Fruit fly (Drosophila melanogaster) whole organism, embryonic: ENCODE results near the gene CG4009.
A peak's percentile ranks its signal among the peaks of the same experiment; 100 is the strongest.

Experiments used
- B-H1 ChIP-seq: fragments of 200-800 bp; sonication (Bioruptor generic); IDR thresholded peaks from 3 replicates; pipeline ENCODE4 v1.3.6; 2022; ENCODE audit warnings: missing biosample characterization, missing genetic modification characterization
- B-H2 ChIP-seq: fragments of 200-800 bp; sonication (Bioruptor generic); optimal IDR thresholded peaks from 2 replicates; lab custom pipeline; 2018; ENCODE audit warnings: missing biosample characterization, mild to moderate bottlenecking, missing genetic modification characterization
- BEAF-32 ChIP-seq: fragments of 200-800 bp; sonication (Bioruptor generic); optimal IDR thresholded peaks from 3 replicates; lab custom pipeline; 2017; ENCODE audit warnings: missing biosample characterization, missing genetic modification characterization, mild to moderate bottlenecking, moderate library complexity, missing genetic modification reagents
- CG10654 ChIP-seq: fragments of 200-800 bp; sonication (Bioruptor generic); optimal IDR thresholded peaks from 2 replicates; lab custom pipeline; 2016; ENCODE audit warnings: missing biosample characterization, missing genetic modification characterization
- CG10959 ChIP-seq: fragments of 200-800 bp; sonication (Bioruptor generic); IDR thresholded peaks from 2 replicates; pipeline ENCODE4 v1.3.6; 2022; ENCODE audit warnings: missing biosample characterization, missing genetic modification characterization
- CG12391 ChIP-seq: fragments of 200-800 bp; sonication (Bioruptor generic); optimal IDR thresholded peaks from 3 replicates; lab custom pipeline; 2018; ENCODE audit warnings: missing biosample characterization, mild to moderate bottlenecking, missing genetic modification characterization, moderate library complexity
- CG14050 ChIP-seq: fragments of 200-800 bp; sonication (Bioruptor generic); IDR thresholded peaks from 3 replicates; pipeline ENCODE4 v1.3.6; 2022; ENCODE audit warnings: missing biosample characterization, missing genetic modification characterization
- CG1602 ChIP-seq: fragments of 200-800 bp; sonication (Bioruptor generic); optimal IDR thresholded peaks from 3 replicates; lab custom pipeline; 2016; ENCODE audit warnings: missing biosample characterization, missing genetic modification characterization
- CG16813 ChIP-seq: fragments of 200-800 bp; sonication (Bioruptor generic); IDR thresholded peaks from 3 replicates; pipeline ENCODE4 v1.3.6; 2022; ENCODE audit warnings: missing biosample characterization, missing genetic modification characterization; ENCODE audit not compliant: partially characterized antibody
- CG17612 ChIP-seq: fragments of 200-800 bp; sonication (Bioruptor generic); IDR thresholded peaks from 2 replicates; pipeline ENCODE4 v1.3.6; 2022; ENCODE audit warnings: missing biosample characterization, missing genetic modification characterization
- CG2120 ChIP-seq: fragments of 200-800 bp; sonication (Bioruptor generic); optimal IDR thresholded peaks from 3 replicates; lab custom pipeline; 2016; ENCODE audit warnings: missing biosample characterization, missing genetic modification characterization
- CG2202 ChIP-seq: fragments of 200-800 bp; sonication (Bioruptor generic); optimal IDR thresholded peaks from 2 replicates; lab custom pipeline; 2018; ENCODE audit warnings: missing biosample characterization, mild to moderate bottlenecking, missing genetic modification characterization
- CG3065 ChIP-seq: fragments of 200-800 bp; sonication (Bioruptor generic); optimal IDR thresholded peaks from 2 replicates; lab custom pipeline; 2016; ENCODE audit warnings: missing biosample characterization, missing genetic modification characterization
- CG32772 ChIP-seq: fragments of 200-800 bp; sonication (Bioruptor generic); IDR thresholded peaks from 2 replicates; pipeline ENCODE4 v1.3.6; 2022; ENCODE audit warnings: missing biosample characterization, missing genetic modification characterization
- CG3281 ChIP-seq: fragments of 200-800 bp; sonication (Bioruptor generic); optimal IDR thresholded peaks from 3 replicates; lab custom pipeline; 2017; ENCODE audit warnings: missing biosample characterization, mild to moderate bottlenecking, missing genetic modification characterization
- CG33213 ChIP-seq: fragments of 200-800 bp; sonication (Bioruptor generic); optimal IDR thresholded peaks from 3 replicates; lab custom pipeline; 2016; ENCODE audit warnings: missing biosample characterization, missing genetic modification characterization
- CG34376 ChIP-seq: fragments of 200-800 bp; sonication (Bioruptor generic); optimal IDR thresholded peaks from 2 replicates; lab custom pipeline; 2018; ENCODE audit warnings: missing biosample characterization, mild to moderate bottlenecking, missing genetic modification characterization
- CG4328 ChIP-seq: fragments of 200-800 bp; sonication (Bioruptor generic); optimal IDR thresholded peaks from 3 replicates; lab custom pipeline; 2017; ENCODE audit warnings: missing biosample characterization, missing genetic modification reagents, missing genetic modification characterization
- CG43689 ChIP-seq: fragments of 200-800 bp; sonication (Bioruptor generic); IDR thresholded peaks from 2 replicates; pipeline ENCODE4 v1.3.6; 2022; ENCODE audit warnings: missing biosample characterization, missing genetic modification characterization
- CG5180 ChIP-seq: fragments of 200-800 bp; sonication (Bioruptor generic); optimal IDR thresholded peaks from 3 replicates; lab custom pipeline; 2017; ENCODE audit warnings: missing biosample characterization, missing genetic modification characterization, mild to moderate bottlenecking, moderate library complexity, missing genetic modification reagents
- CG8281 ChIP-seq: fragments of 200-800 bp; sonication (Bioruptor generic); optimal IDR thresholded peaks from 2 replicates; lab custom pipeline; 2018; ENCODE audit warnings: missing biosample characterization, mild to moderate bottlenecking, missing genetic modification characterization, moderate library complexity
- CG8290 ChIP-seq, 3 experiments: fragments of 200-800 bp; sonication (Bioruptor generic); optimal IDR thresholded peaks; 2 replicates each; lab custom pipeline; 2016 to 2019; ENCODE audit warnings: missing biosample characterization in 3 of 3, missing genetic modification characterization in 3 of 3, mild to moderate bottlenecking in 2 of 3, moderate library complexity in 1 of 3
- CG9797 ChIP-seq: fragments of 200-800 bp; sonication (Bioruptor generic); optimal IDR thresholded peaks from 3 replicates; lab custom pipeline; 2018; ENCODE audit warnings: missing biosample characterization, mild to moderate bottlenecking, missing genetic modification characterization
- Dp ChIP-seq: fragments of 200-800 bp; sonication (Bioruptor generic); optimal IDR thresholded peaks from 2 replicates; lab custom pipeline; 2018; ENCODE audit warnings: missing biosample characterization, mild to moderate bottlenecking, missing genetic modification characterization, moderate library complexity
- Fer3 ChIP-seq: fragments of 200-800 bp; sonication (Bioruptor generic); optimal IDR thresholded peaks from 2 replicates; lab custom pipeline; 2018; ENCODE audit warnings: missing biosample characterization, mild to moderate bottlenecking, missing genetic modification characterization, moderate library complexity
- HHEX ChIP-seq: fragments of 200-800 bp; sonication (Bioruptor generic); optimal IDR thresholded peaks from 3 replicates; lab custom pipeline; 2017; ENCODE audit warnings: missing biosample characterization, mild to moderate bottlenecking, missing genetic modification characterization, missing genetic modification reagents
- Hr78 ChIP-seq, 2 experiments: fragments of 200-800 bp in 1 of 2; fragments of >200 bp in 1 of 2; sonication (Bioruptor generic) in 1 of 2; optimal IDR thresholded peaks; 2 replicates each; lab custom pipeline; 2017 to 2019; ENCODE audit warnings: missing biosample characterization in 2 of 2, missing genetic modification characterization in 2 of 2, mild to moderate bottlenecking in 1 of 2, moderate library complexity in 1 of 2
- NK7.1 ChIP-seq: fragments of 200-800 bp; sonication (Bioruptor generic); optimal IDR thresholded peaks from 3 replicates; lab custom pipeline; 2016; ENCODE audit warnings: missing biosample characterization, missing genetic modification characterization
- Nf-YC ChIP-seq: fragments of 200-800 bp; optimal IDR thresholded peaks from 3 replicates; lab custom pipeline; 2019; ENCODE audit warnings: missing biosample characterization, mild to moderate bottlenecking, missing genetic modification characterization, moderate library complexity
- NfI ChIP-seq: fragments of 200-800 bp; sonication (Bioruptor generic); optimal IDR thresholded peaks from 3 replicates; lab custom pipeline; 2018; ENCODE audit warnings: missing biosample characterization, mild to moderate bottlenecking, missing genetic modification characterization, moderate library complexity
- Rx ChIP-seq: fragments of 200-800 bp; sonication (Bioruptor generic); IDR thresholded peaks from 2 replicates; pipeline ENCODE4 v1.3.6; 2022; ENCODE audit warnings: missing biosample characterization, missing genetic modification characterization
- Sox100B ChIP-seq: fragments of 200-800 bp; sonication (Bioruptor generic); optimal IDR thresholded peaks from 3 replicates; lab custom pipeline; 2018; ENCODE audit warnings: missing biosample characterization, mild to moderate bottlenecking, missing genetic modification characterization
- aop ChIP-seq: fragments of 200-800 bp; sonication (Bioruptor generic); IDR thresholded peaks from 2 replicates; pipeline ENCODE4 v1.3.6; 2022; ENCODE audit warnings: missing biosample characterization, missing genetic modification characterization
- bbx ChIP-seq: fragments of 200-800 bp; sonication (Bioruptor generic); IDR thresholded peaks from 2 replicates; pipeline ENCODE4 v1.3.6; 2022; ENCODE audit warnings: missing biosample characterization, missing genetic modification characterization; ENCODE audit not compliant: partially characterized antibody
- bcd ChIP-seq: fragments of 200-800 bp; sonication (Bioruptor generic); optimal IDR thresholded peaks from 2 replicates; lab custom pipeline; 2017; ENCODE audit warnings: missing biosample characterization, mild to moderate bottlenecking, missing genetic modification characterization
- dmrt99B ChIP-seq: fragments of 200-800 bp; sonication (Bioruptor generic); optimal IDR thresholded peaks from 2 replicates; lab custom pipeline; 2018; ENCODE audit warnings: missing biosample characterization, mild to moderate bottlenecking, missing genetic modification characterization, moderate library complexity
- fd3F ChIP-seq: fragments of 200-800 bp; sonication (Bioruptor generic); optimal IDR thresholded peaks from 2 replicates; lab custom pipeline; 2018; ENCODE audit warnings: missing biosample characterization, mild to moderate bottlenecking, missing genetic modification characterization, moderate library complexity
- fu2 ChIP-seq: fragments of 200-800 bp; sonication (Bioruptor generic); optimal IDR thresholded peaks from 2 replicates; lab custom pipeline; 2016; ENCODE audit warnings: missing biosample characterization, missing genetic modification characterization
- hth ChIP-seq: fragments of >200 bp; optimal IDR thresholded peaks from 2 replicates; lab custom pipeline; 2017; ENCODE audit warnings: inconsistent platforms
- kah ChIP-seq: fragments of 200-800 bp; sonication (Bioruptor generic); optimal IDR thresholded peaks from 2 replicates; lab custom pipeline; 2018; ENCODE audit warnings: missing biosample characterization, mild to moderate bottlenecking, missing genetic modification characterization
- lab ChIP-seq: fragments of 200-800 bp; sonication (Bioruptor generic); optimal IDR thresholded peaks from 3 replicates; lab custom pipeline; 2017; ENCODE audit warnings: missing biosample characterization, missing genetic modification characterization, mild to moderate bottlenecking, moderate library complexity, missing genetic modification reagents
- nom ChIP-seq: fragments of 200-800 bp; sonication (Bioruptor generic); optimal IDR thresholded peaks from 2 replicates; lab custom pipeline; 2017; ENCODE audit warnings: missing biosample characterization, missing genetic modification characterization, mild to moderate bottlenecking, moderate library complexity, missing genetic modification reagents
- pita ChIP-seq: fragments of 200-800 bp; sonication (Bioruptor generic); optimal IDR thresholded peaks from 2 replicates; lab custom pipeline; 2017; ENCODE audit warnings: missing biosample characterization, mild to moderate bottlenecking, missing genetic modification characterization
- pros ChIP-seq: fragments of 200-800 bp; sonication (Bioruptor generic); optimal IDR thresholded peaks from 3 replicates; lab custom pipeline; 2019; ENCODE audit warnings: missing biosample characterization, mild to moderate bottlenecking, missing genetic modification characterization, moderate library complexity
- psq ChIP-seq: fragments of 200-800 bp; sonication (Bioruptor generic); optimal IDR thresholded peaks from 2 replicates; lab custom pipeline; 2017; ENCODE audit warnings: missing biosample characterization, missing genetic modification characterization
- ranshi ChIP-seq: fragments of 200-800 bp; sonication (Bioruptor generic); IDR thresholded peaks from 2 replicates; pipeline ENCODE4 v1.3.6; 2022; ENCODE audit warnings: missing biosample characterization, missing genetic modification characterization
- sr ChIP-seq: fragments of 200-800 bp; sonication (Bioruptor generic); IDR thresholded peaks from 3 replicates; pipeline ENCODE4 v1.3.6; 2022; ENCODE audit warnings: missing biosample characterization, missing genetic modification characterization
- ssp ChIP-seq: fragments of 200-800 bp; sonication (Bioruptor generic); IDR thresholded peaks from 2 replicates; pipeline ENCODE4 v1.3.6; 2022; ENCODE audit warnings: missing biosample characterization, missing genetic modification characterization

CG4009 gene

dm6 chr3R:17002218-17003110 is 33.4 kb downstream of the CG4009 start, which contains the start of the genes Sf3a1 and Irc (continued):
- TF ChIP-seq pita (GFP tag; lab: Kevin White, UChicago) (no peak), CG5180 (GFP tag; lab: Kevin White, UChicago) (no peak), CG10654 (GFP tag; lab: Kevin White, UChicago) (no peak), CG43689 (no peak), Hr78 (GFP tag; optimal IDR thresholded peaks at IDR 0.05; lab: Kevin White, UChicago) (peak in 1 of 2 experiments; percentile 20), CG34376 (peak; percentile 91), Dp (GFP tag; lab: Kevin White, UChicago) (peak; percentile 96), NfI (GFP tag; lab: Kevin White, UChicago) (peak; percentile 23), kah (GFP tag; lab: Kevin White, UChicago) (no peak), Nf-YC (tag; lab: Kevin White, UChicago) (peak; percentile 22), bcd (GFP tag; lab: Kevin White, UChicago) (peak; percentile 1), B-H2 (GFP tag; lab: Kevin White, UChicago) (peak; percentile 61), fu2 (GFP tag; lab: Kevin White, UChicago) (no peak), sr (peak; percentile 47; the same call in 2 of the 3 replicates), lab (no peak), CG3281 (GFP tag; lab: Kevin White, UChicago) (no peak), Rx (GFP tag; lab: Robert Waterston, UW) (no peak), CG2120 (GFP tag; lab: Kevin White, UChicago) (peak; percentile 67), CG3065 (GFP tag; lab: Kevin White, UChicago) (peak; percentile 30), CG9797 (GFP tag; lab: Kevin White, UChicago) (peak; percentile 29), nom (peak; percentile 64), ranshi (GFP tag; lab: Robert Waterston, UW) (no peak), CG1602 (GFP tag; lab: Kevin White, UChicago) (no peak), CG2202 (tag; lab: Kevin White, UChicago) (no peak), ssp (peak; percentile 25; the same call in 1 of the 2 replicates), CG17612 (GFP tag; lab: Robert Waterston, UW) (no peak), CG8290 (GFP tag; optimal IDR thresholded peaks at IDR 0.05; lab: Kevin White, UChicago) (no peak), CG8290 (tag; optimal IDR thresholded peaks at IDR 0.05; lab: Kevin White, UChicago) (peak in 1 of 2 experiments; percentile 76), CG32772 (GFP tag; lab: Robert Waterston, UW) (no peak), hth (lab: Kevin White, UChicago) (no peak), psq (no peak), BEAF-32 (GFP tag; lab: Kevin White, UChicago) (peak; percentile 96), CG8281 (tag; lab: Kevin White, UChicago) (no peak), CG16813 (peak; percentile 93), CG14050 (GFP tag; lab: Robert Waterston, UW) (no peak), aop (GFP tag; lab: Robert Waterston, UW) (no peak), Fer3 (tag; lab: Kevin White, UChicago) (no peak), B-H1 (no peak), Sox100B (GFP tag; lab: Kevin White, UChicago) (no peak), HHEX (GFP tag; lab: Kevin White, UChicago) (no peak), CG33213 (GFP tag; lab: Kevin White, UChicago) (peak; percentile 62), bbx (GFP tag; lab: Robert Waterston, UW) (peak; percentile 97), NK7.1 (GFP tag; lab: Kevin White, UChicago) (no peak), CG4328 (GFP tag; lab: Kevin White, UChicago) (no peak), fd3F (GFP tag; lab: Kevin White, UChicago) (no peak), CG10959 (no peak), dmrt99B (no peak), CG12391 (tag; lab: Kevin White, UChicago) (peak; percentile 50), pros (GFP tag; lab: Kevin White, UChicago) (no peak)
